Worm (Caenorhabditis elegans) whole organism, midembryonic: ENCODE data around the gene Y17D7B.2.
A peak's percentile ranks its signal among the peaks of the same experiment; 100 is the strongest.

Experiments used
- T22C8.4 ChIP-seq: fragments of 200-800 bp; sonication (Bioruptor generic); IDR thresholded peaks from 2 replicates; pipeline ENCODE4 v1.3.6; 2022; ENCODE audit warnings: missing genetic modification characterization, missing compliant biosample characterization
- flt-1 ChIP-seq: fragments of 200-800 bp; sonication (Bioruptor generic); IDR thresholded peaks from 2 replicates; pipeline ENCODE4 v1.3.6; 2022; ENCODE audit warnings: missing genetic modification characterization, missing compliant biosample characterization
- klf-2 ChIP-seq: fragments of 200-800 bp; sonication (Bioruptor generic); conservative IDR thresholded peaks from 2 replicates; pipeline ENCODE4 v1.3.6; 2022; ENCODE audit warnings: missing genetic modification reagents, missing genetic modification characterization, missing compliant biosample characterization
- ztf-23 ChIP-seq: fragments of 200-800 bp; sonication (Bioruptor generic); IDR thresholded peaks from 2 replicates; pipeline ENCODE4 v1.3.6; 2022; ENCODE audit warnings: missing genetic modification reagents, missing genetic modification characterization, missing compliant biosample characterization

ce11 chrV:18808621-18809020, 21.1 kb downstream of the Y17D7B.2 start, which contains the start of gene C54E10.6:
- TF ChIP-seq T22C8.4 (GFP tag; lab: Robert Waterston, UW) (0 out of 2 replicates have a peak, but pooled peaks have one; percentile 14), ztf-23 (GFP tag; lab: Robert Waterston, UW) (no peak), klf-2 (GFP tag; lab: Robert Waterston, UW) (no peak), flt-1 (no peak)
